Fruit fly (Drosophila melanogaster): ENCODE results near the gene Spn77Bc.
A peak's percentile ranks its signal among the peaks of the same experiment; 100 is the strongest.

Gene Spn77Bc

DNA sequence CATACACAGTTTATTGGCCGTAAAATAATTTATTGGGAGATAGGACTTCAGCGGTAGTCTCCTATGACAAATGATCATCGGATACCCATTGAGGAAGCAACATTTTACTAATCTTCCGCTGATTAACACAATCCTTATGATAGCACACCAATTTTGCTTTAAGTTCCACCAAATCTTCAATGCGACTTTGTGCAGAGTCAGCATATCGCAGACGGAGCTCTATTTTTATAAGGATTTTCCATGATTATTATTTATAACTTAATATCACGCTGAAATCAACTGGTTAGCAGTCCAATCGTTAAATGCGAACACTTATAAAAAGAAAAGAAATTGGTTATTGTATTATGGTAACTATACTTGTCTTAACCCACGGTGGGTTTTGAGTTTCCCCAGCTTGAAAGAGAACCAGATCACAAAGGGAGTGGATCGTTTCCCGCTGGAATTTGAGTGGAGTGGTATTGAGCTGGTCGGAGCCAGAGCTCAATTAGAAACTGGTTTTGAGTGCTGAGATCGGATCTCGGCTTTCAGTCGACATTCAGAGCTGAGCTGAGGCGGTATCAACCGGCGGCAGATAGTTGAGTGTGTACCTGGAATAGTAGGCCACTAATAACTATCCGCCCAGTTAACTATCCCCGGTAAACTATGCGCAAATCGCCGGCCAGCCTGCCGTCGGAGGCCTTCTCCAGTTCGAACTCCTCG lies 24.4 kb downstream of the Spn77Bc start, which contains the start of the genes Toll-9 and in (continued):
- TF ChIP-seq slou (GFP tag; optimal IDR thresholded peaks at IDR 0.05) (no peak), Dll (GFP tag; IDR thresholded peaks at IDR 0.05; ENCODE audit: partially characterized antibody) (0 out of 4 replicates have a peak, but pooled peaks have one; percentile 12), CG16779 (GFP tag; IDR thresholded peaks at IDR 0.05) (no peak), amos (GFP tag; IDR thresholded peaks at IDR 0.05; ENCODE audit: partially characterized antibody) (peak; percentile 15; the same call in 1 of the 2 replicates)

dm6 chr3L:20370013-20370412 lies 27.6 kb downstream of the Spn77Bc start, which contains the start of gene CG13247:
Gene CG13247, plus strand, starts transcription at chr3L:20370313.
- TF ChIP-seq CG12769 (tag; optimal IDR thresholded peaks at IDR 0.05): peak; percentile 80
- TF ChIP-seq CG7987 (GFP tag; optimal IDR thresholded peaks at IDR 0.05): no peak

DNA sequence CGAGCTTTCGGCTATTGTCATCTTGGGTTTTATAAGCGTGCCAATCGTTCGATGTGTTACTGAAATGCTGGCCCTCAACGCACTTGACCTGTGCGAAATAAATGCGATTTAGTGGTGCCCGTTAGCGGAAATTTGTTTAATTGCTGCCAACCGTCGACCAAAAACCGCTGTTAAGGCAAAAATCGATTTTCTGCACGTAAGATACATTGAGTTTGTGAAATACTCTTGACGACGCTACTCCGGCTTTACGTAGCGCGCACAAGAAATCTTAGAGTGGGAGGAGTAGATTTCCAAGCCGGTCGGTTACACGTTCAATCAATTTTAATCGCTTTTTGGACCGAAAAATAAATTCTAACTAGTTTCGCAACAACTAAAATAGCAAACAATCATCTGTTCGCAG lies 33.0 kb downstream of the Spn77Bc start:
- TF ChIP-seq MBD-R2 (GFP tag; IDR thresholded peaks at IDR 0.05) (0 out of 2 replicates have a peak, but pooled peaks have one; percentile 40), CG8478 (optimal IDR thresholded peaks at IDR 0.05) (no peak), Hsf (GFP tag; optimal IDR thresholded peaks at IDR 0.05) (no peak), onecut (GFP tag; IDR thresholded peaks at IDR 0.05) (peak; percentile 97), CG4617 (GFP tag; optimal IDR thresholded peaks at IDR 0.05; ENCODE audit: borderline replicate concordance) (no peak), MESR4 (GFP tag; optimal IDR thresholded peaks at IDR 0.05) (peak; percentile 48)

- TF ChIP-seq Bdp1 (GFP tag; optimal IDR thresholded peaks at IDR 0.05) (peak; percentile 63), bigmax (GFP tag; optimal IDR thresholded peaks at IDR 0.05) (no peak), CG11247 (GFP tag; IDR thresholded peaks at IDR 0.05) (peak; percentile 69), pita (GFP tag; optimal IDR thresholded peaks at IDR 0.05) (no peak), Mes4 (GFP tag; optimal IDR thresholded peaks at IDR 0.05) (peak; percentile 47), ssp (GFP tag; IDR thresholded peaks at IDR 0.05) (peak; percentile 67; the same call in 1 of the 2 replicates), Oaz (GFP tag; IDR thresholded peaks at IDR 0.05) (peak; percentile 56), CG30403 (GFP tag; optimal IDR thresholded peaks at IDR 0.05) (peak; percentile 93), HLH4C (GFP tag; IDR thresholded peaks at IDR 0.05; ENCODE audit: partially characterized antibody) (no peak), CTCF (GFP tag; optimal IDR thresholded peaks at IDR 0.05) (peak; percentile 30), her (GFP tag; optimal IDR thresholded peaks at IDR 0.05) (peak; percentile 53), prd (optimal IDR thresholded peaks at IDR 0.05) (no peak), prd (GFP tag; IDR thresholded peaks at IDR 0.05) (peak; percentile 82), hkb (optimal IDR thresholded peaks at IDR 0.05) (peak; percentile 96), hkb (GFP tag; IDR thresholded peaks at IDR 0.05) (peak; percentile 40; the same call in 1 of the 2 replicates), dpn (GFP tag; optimal IDR thresholded peaks at IDR 0.05) (peak; percentile 83 to 88), run (tag; optimal IDR thresholded peaks at IDR 0.05) (no peak), CG14050 (GFP tag; IDR thresholded peaks at IDR 0.05) (peak; percentile 33; the same call in 1 of the 3 replicates), Gsc (GFP tag; IDR thresholded peaks at IDR 0.05) (peak; percentile 43; the same call in 1 of the 2 replicates), klu (GFP tag; IDR thresholded peaks at IDR 0.05) (peak; percentile 73), vnd (GFP tag; IDR thresholded peaks at IDR 0.05; ENCODE audit: partially characterized antibody) (no peak), fru (optimal IDR thresholded peaks at IDR 0.05) (no peak), CG4707 (GFP tag; optimal IDR thresholded peaks at IDR 0.05) (no peak), HLH54F (GFP tag; optimal IDR thresholded peaks at IDR 0.05) (peak; percentile 90), CG16813 (GFP tag; IDR thresholded peaks at IDR 0.05; ENCODE audit: partially characterized antibody) (peak; percentile 39; the same call in 1 of the 3 replicates), Fer1 (GFP tag; optimal IDR thresholded peaks at IDR 0.05) (peak; percentile 60), Stat92E (GFP tag; optimal IDR thresholded peaks at IDR 0.05) (no peak), grau (tag; optimal IDR thresholded peaks at IDR 0.05) (peak; percentile 85), GATAe (GFP tag; conservative IDR thresholded peaks at IDR 0.05) (no peak; the same call in 1 of the 2 replicates), CG9932 (GFP tag; IDR thresholded peaks at IDR 0.05) (peak; percentile 94), emc (GFP tag; optimal IDR thresholded peaks at IDR 0.05) (peak; percentile 49), nmo (GFP tag; optimal IDR thresholded peaks at IDR 0.05) (peak; percentile 90), CG8924 (tag; optimal IDR thresholded peaks at IDR 0.05) (peak; percentile 76)
Observed at dm6 chr3L:20375878-20376563, 33.6 kb downstream of the Spn77Bc start, which contains the start of the genes Ide and RhoBTB. Gene Ide, minus strand, starts transcription at chr3L:20375896. Gene RhoBTB, plus strand, starts transcription at chr3L:20376242.
